Fruit fly (Drosophila melanogaster) whole organism, embryonic: ENCODE data around the gene AlaRS.

Source experiments
- CG12155 ChIP-seq: fragments of 200-800 bp; sonication (Bioruptor generic); optimal IDR thresholded peaks from 3 replicates; lab custom pipeline; 2016; ENCODE audit warnings: missing biosample characterization, missing genetic modification characterization
- CG13287 ChIP-seq: fragments of 200-800 bp; sonication (Bioruptor generic); IDR thresholded peaks from 2 replicates; pipeline ENCODE4 v1.3.6; 2022; ENCODE audit warnings: missing biosample characterization, missing genetic modification characterization; ENCODE audit not compliant: partially characterized antibody
- CG13775 ChIP-seq: fragments of 200-800 bp; sonication (Bioruptor generic); optimal IDR thresholded peaks from 3 replicates; lab custom pipeline; 2017; ENCODE audit warnings: missing biosample characterization, mild to moderate bottlenecking, missing genetic modification characterization
- CG1647 ChIP-seq: fragments of 200-800 bp; sonication (Bioruptor generic); optimal IDR thresholded peaks from 3 replicates; lab custom pipeline; 2016; ENCODE audit warnings: missing biosample characterization, missing genetic modification characterization
- CG7963 ChIP-seq: fragments of 200-800 bp; sonication (Bioruptor generic); IDR thresholded peaks from 3 replicates; pipeline ENCODE4 v1.3.6; 2022; ENCODE audit warnings: missing biosample characterization, missing genetic modification characterization; ENCODE audit not compliant: partially characterized antibody
- CG9215 ChIP-seq: fragments of 200-800 bp; sonication (Bioruptor generic); IDR thresholded peaks from 2 replicates; pipeline ENCODE4 v1.3.6; 2022; ENCODE audit warnings: missing biosample characterization, missing genetic modification characterization
- Med ChIP-seq: fragments of 200-800 bp; sonication (Bioruptor generic); peaks from one replicate; lab custom pipeline; 2016; ENCODE audit warnings: missing biosample characterization, missing genetic modification characterization, mild to moderate bottlenecking, inconsistent platforms, moderate library complexity
- NK7.1 ChIP-seq: fragments of 200-800 bp; sonication (Bioruptor generic); optimal IDR thresholded peaks from 3 replicates; lab custom pipeline; 2016; ENCODE audit warnings: missing biosample characterization, missing genetic modification characterization
- Optix ChIP-seq: fragments of 200-800 bp; sonication (Bioruptor generic); IDR thresholded peaks from 3 replicates; pipeline ENCODE4 v1.3.6; 2022; ENCODE audit warnings: missing biosample characterization, missing genetic modification characterization
- Sox102F ChIP-seq: fragments of 200-800 bp; sonication (Bioruptor generic); optimal IDR thresholded peaks from 2 replicates; lab custom pipeline; 2018; ENCODE audit warnings: missing biosample characterization, mild to moderate bottlenecking, missing genetic modification characterization, moderate library complexity
- chinmo ChIP-seq: fragments of 200-800 bp; sonication (Bioruptor generic); IDR thresholded peaks from 4 replicates; pipeline ENCODE4 v1.3.6; 2022; ENCODE audit warnings: missing biosample characterization, missing genetic modification characterization; ENCODE audit not compliant: partially characterized antibody
- gce ChIP-seq: fragments of 200-800 bp; sonication (Bioruptor generic); IDR thresholded peaks from 3 replicates; pipeline ENCODE4 v1.3.6; 2022; ENCODE audit warnings: missing biosample characterization, missing genetic modification characterization
- repo ChIP-seq: fragments of 200-800 bp; sonication (Bioruptor generic); optimal IDR thresholded peaks from 2 replicates; lab custom pipeline; 2016; ENCODE audit warnings: missing biosample characterization, missing genetic modification characterization
- sob ChIP-seq: fragments of 200-800 bp; sonication (Bioruptor generic); IDR thresholded peaks from 2 replicates; pipeline ENCODE4 v1.3.6; 2022; ENCODE audit warnings: missing biosample characterization, missing genetic modification characterization

The AlaRS gene

dm6 chr2L:8328526-8329097, 53.0 kb downstream of the AlaRS start (continued):
- TF ChIP-seq CG9215 (GFP tag; lab: Robert Waterston, UW) = no peak
- no peak for TF ChIP-seq Sox102F (GFP tag; lab: Kevin White, UChicago)
- TF ChIP-seq CG12155 (GFP tag; lab: Kevin White, UChicago) = no peak
- TF ChIP-seq CG1647 (GFP tag; lab: Kevin White, UChicago) = no peak
- TF ChIP-seq repo (GFP tag; lab: Kevin White, UChicago) = no peak
- TF ChIP-seq gce (GFP tag; lab: Robert Waterston, UW) = no peak
- TF ChIP-seq CG7963 (GFP tag; lab: Robert Waterston, UW) = no peak
- TF ChIP-seq CG13287 (GFP tag; lab: Robert Waterston, UW) = peak; percentile 24; the same call in 1 of the 2 replicates
- TF ChIP-seq Med = peak; percentile 13
- no peak for TF ChIP-seq CG13775 (GFP tag; lab: Kevin White, UChicago)
- TF ChIP-seq sob (GFP tag; lab: Robert Waterston, UW) = no peak
- peak; percentile 93 for TF ChIP-seq chinmo (GFP tag; lab: Robert Waterston, UW)
- TF ChIP-seq NK7.1 (GFP tag; lab: Kevin White, UChicago) = no peak
- no peak for TF ChIP-seq Optix (GFP tag; lab: Robert Waterston, UW)
